Worm (Caenorhabditis elegans): ENCODE data around the gene cccp-1.

Gene cccp-1

ce11 chrIII:12424066-12424465, 48.6 kb upstream of the cccp-1 start (continued):
- TF ChIP-seq Y95B8A.8 (GFP tag; IDR thresholded peaks at IDR 0.05) = no peak
- TF ChIP-seq K11D2.4 (GFP tag; IDR thresholded peaks at IDR 0.05) = no peak
- no peak for TF ChIP-seq egl-44 (GFP tag; IDR thresholded peaks at IDR 0.05)
- no peak for TF ChIP-seq dox-1 (GFP tag; IDR thresholded peaks at IDR 0.05)
- TF ChIP-seq aptf-2 (GFP tag; conservative IDR thresholded peaks at IDR 0.05) = no peak
- TF ChIP-seq ztf-22 (GFP tag; optimal IDR thresholded peaks at IDR 0.05) = no peak
- no peak for TF ChIP-seq C17E4.6 (GFP tag; IDR thresholded peaks at IDR 0.05)
- no peak for TF ChIP-seq F52B5.7 (tag; optimal IDR thresholded peaks at IDR 0.05)
- TF ChIP-seq zfh-2 (GFP tag; conservative IDR thresholded peaks at IDR 0.05) = no peak
- TF ChIP-seq hmg-1.2 (GFP tag; IDR thresholded peaks at IDR 0.05) = peak; percentile 20; the same call in 1 of the 2 replicates
- TF ChIP-seq snpc-1.3 (tag; optimal IDR thresholded peaks at IDR 0.05; ENCODE audit: insufficient read depth) = no peak
- no peak for TF ChIP-seq ceh-100 (GFP tag; IDR thresholded peaks at IDR 0.05)
- TF ChIP-seq madf-6 (GFP tag; IDR thresholded peaks at IDR 0.05) = no peak

ce11 chrIII:12424663-12425062, 48.0 kb upstream of the cccp-1 start:
- TF ChIP-seq egl-18 (GFP tag; IDR thresholded peaks at IDR 0.05) (no peak), madf-6 (GFP tag; IDR thresholded peaks at IDR 0.05) (no peak), lin-40 (tag; optimal IDR thresholded peaks at IDR 0.05) (no peak), tlf-1 (GFP tag; optimal IDR thresholded peaks at IDR 0.05) (no peak), F22D6.2 (tag; optimal IDR thresholded peaks at IDR 0.05) (no peak), ama-1 (optimal IDR thresholded peaks at IDR 0.05) (no peak), ama-1 (GFP tag; optimal IDR thresholded peaks at IDR 0.05) (peak in 1 of 2 experiments; percentile 5)

DNA sequence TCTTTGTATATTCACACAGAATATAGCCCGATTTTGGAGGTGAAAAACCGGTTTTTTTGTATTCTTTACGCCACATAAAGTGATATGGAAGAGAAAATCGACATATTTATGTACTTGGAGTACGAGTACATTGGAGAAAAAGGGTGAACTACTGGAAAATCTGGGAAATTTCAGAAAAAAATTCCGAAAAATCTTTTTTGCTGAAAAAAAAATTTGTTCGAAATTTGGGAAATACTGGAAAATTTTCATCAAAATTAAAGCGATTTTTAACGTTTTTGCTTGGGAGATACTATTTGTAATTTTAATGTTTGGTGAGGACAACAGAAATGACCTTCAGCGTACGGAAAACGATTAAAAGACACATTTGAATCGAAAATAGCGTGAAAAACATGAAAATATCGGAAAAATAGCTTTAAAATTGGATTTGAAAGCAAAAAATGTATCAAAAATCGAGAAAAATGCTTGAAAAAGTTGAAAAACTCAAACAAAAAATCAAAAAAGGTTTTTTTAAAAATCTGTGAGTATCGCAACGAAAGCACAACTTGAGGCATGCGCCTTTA, 46.7 kb upstream of the cccp-1 start:
- TF ChIP-seq akir-1 (GFP tag; optimal IDR thresholded peaks at IDR 0.05) (no peak), snpc-3.4 (tag; optimal IDR thresholded peaks at IDR 0.05) (no peak), ama-1 (optimal IDR thresholded peaks at IDR 0.05) (no peak), ama-1 (GFP tag; optimal IDR thresholded peaks at IDR 0.05) (peak in 1 of 2 experiments; percentile 65), dpl-1 (GFP tag; optimal IDR thresholded peaks at IDR 0.05) (peak; percentile 14)

ce11 chrIII:12426558-12426957, 46.1 kb upstream of the cccp-1 start, which contains the start of gene pie-1:
Gene pie-1 (plus strand): TSS chrIII:12426893.
- TF ChIP-seq Y95B8A.8 (GFP tag; IDR thresholded peaks at IDR 0.05) (0 out of 2 replicates have a peak, but pooled peaks have one; percentile 12), snpc-3.4 (tag; optimal IDR thresholded peaks at IDR 0.05) (peak; percentile 30), him-1 (tag; optimal IDR thresholded peaks at IDR 0.05) (peak; percentile 90), B0261.1 (tag; optimal IDR thresholded peaks at IDR 0.05) (no peak), tbp1 (GFP tag; optimal IDR thresholded peaks at IDR 0.05) (no peak), die-1 (tag; optimal IDR thresholded peaks at IDR 0.05) (no peak), zfh-2 (GFP tag; conservative IDR thresholded peaks at IDR 0.05) (no peak), somi-1 (GFP tag; optimal IDR thresholded peaks at IDR 0.05) (no peak), madf-8 (GFP tag; conservative IDR thresholded peaks at IDR 0.05) (peak; percentile 78), nhr-80 (tag; optimal IDR thresholded peaks at IDR 0.05) (no peak), mes-4 (tag; optimal IDR thresholded peaks at IDR 0.05) (no peak), xnd-1 (tag; optimal IDR thresholded peaks at IDR 0.05) (peak; percentile 94), mcd-1 (GFP tag; IDR thresholded peaks at IDR 0.05) (peak; percentile 44; the same call in 1 of the 2 replicates), rec-8 (tag; optimal IDR thresholded peaks at IDR 0.05) (peak in 1 of 2 experiments; percentile 24), ceh-91 (GFP tag; IDR thresholded peaks at IDR 0.05) (peak; percentile 86), snpc-4 (GFP tag; optimal IDR thresholded peaks at IDR 0.05) (peak; percentile 75), snpc-4 (tag; optimal IDR thresholded peaks at IDR 0.05) (no peak), madf-6 (GFP tag; IDR thresholded peaks at IDR 0.05) (peak; percentile 96), F49E8.2 (tag; optimal IDR thresholded peaks at IDR 0.05; ENCODE audit: insufficient read depth) (peak; percentile 59), dpl-1 (GFP tag; optimal IDR thresholded peaks at IDR 0.05) (peak; percentile 94), B0019.2 (GFP tag; conservative IDR thresholded peaks at IDR 0.05) (0 out of 2 replicates have a peak, but pooled peaks have one; percentile 7), lsl-1 (GFP tag; optimal IDR thresholded peaks at IDR 0.05) (peak; percentile 95), tlf-1 (GFP tag; optimal IDR thresholded peaks at IDR 0.05) (peak; percentile 43), F33H1.4 (GFP tag; IDR thresholded peaks at IDR 0.05) (peak; percentile 92), madf-3 (GFP tag; IDR thresholded peaks at IDR 0.05) (no peak), ZK185.1 (tag; optimal IDR thresholded peaks at IDR 0.05; ENCODE audit: poor library complexity, severe bottlenecking) (no peak), akir-1 (GFP tag; optimal IDR thresholded peaks at IDR 0.05) (no peak)
